Fruit fly (Drosophila melanogaster): Measurements from ENCODE around the gene rdhB.
A peak's percentile ranks its signal among the peaks of the same experiment; 100 is the strongest.

The rdhB gene

DNA sequence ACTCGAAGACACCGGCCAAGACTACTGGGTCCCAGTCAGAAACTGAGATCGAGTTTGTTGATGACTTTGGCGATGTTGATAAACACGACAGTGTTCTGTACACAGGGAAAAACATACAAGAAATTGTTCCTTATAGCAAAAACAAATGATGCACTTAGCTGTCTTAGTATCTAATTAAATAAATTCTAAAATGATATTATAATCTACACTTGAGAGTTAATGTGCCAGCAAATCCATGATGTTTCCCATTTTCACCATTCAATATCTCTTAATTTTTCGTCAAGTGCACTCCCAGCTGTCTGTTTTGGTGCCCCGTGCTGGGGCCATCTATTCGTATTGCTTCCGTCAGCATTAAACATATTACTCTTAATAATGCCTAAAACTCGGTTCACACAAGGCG is 48.8 kb downstream of the rdhB start (continued):
- peak; percentile 42 for TF ChIP-seq Lpt (GFP tag; optimal IDR thresholded peaks at IDR 0.05)
- TF ChIP-seq cyc (GFP tag; optimal IDR thresholded peaks at IDR 0.05): no peak

DNA sequence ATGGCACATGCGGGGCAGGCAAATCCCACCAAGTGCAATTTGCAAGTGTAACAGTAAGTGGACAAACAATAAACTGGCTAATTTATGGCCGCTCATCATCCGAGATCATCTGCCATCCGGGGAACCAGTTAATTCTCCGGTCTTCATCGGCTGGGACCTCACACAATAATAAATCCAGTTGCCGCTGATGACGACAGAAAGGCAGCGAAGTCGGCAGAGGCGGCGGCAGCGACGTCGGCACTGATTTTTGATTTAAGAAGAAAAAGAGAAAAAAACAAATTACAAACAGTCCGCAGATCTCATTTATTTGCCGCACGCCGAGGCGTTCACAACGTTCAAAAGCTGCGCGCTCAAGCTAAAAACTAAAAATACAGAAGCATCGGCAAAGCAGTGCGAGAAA is 50.9 kb downstream of the rdhB start, which contains the start of gene CG13856:
Gene CG13856 (plus strand): TSS at position 301 of the 400 bp plus-strand sequence.
- TF ChIP-seq Eip93F (GFP tag; optimal IDR thresholded peaks at IDR 0.05): no peak
- TF ChIP-seq esn (GFP tag; optimal IDR thresholded peaks at IDR 0.05): no peak
- TF ChIP-seq CG3032 (tag; optimal IDR thresholded peaks at IDR 0.05): no peak
- TF ChIP-seq CG1621 (tag; optimal IDR thresholded peaks at IDR 0.05): no peak
- no peak for TF ChIP-seq CG9139 (GFP tag; optimal IDR thresholded peaks at IDR 0.05)
- no peak for TF ChIP-seq Lpt (GFP tag; optimal IDR thresholded peaks at IDR 0.05)
- no peak for TF ChIP-seq CG6808 (GFP tag; optimal IDR thresholded peaks at IDR 0.05)
- no peak for TF ChIP-seq svp (GFP tag)

DNA sequence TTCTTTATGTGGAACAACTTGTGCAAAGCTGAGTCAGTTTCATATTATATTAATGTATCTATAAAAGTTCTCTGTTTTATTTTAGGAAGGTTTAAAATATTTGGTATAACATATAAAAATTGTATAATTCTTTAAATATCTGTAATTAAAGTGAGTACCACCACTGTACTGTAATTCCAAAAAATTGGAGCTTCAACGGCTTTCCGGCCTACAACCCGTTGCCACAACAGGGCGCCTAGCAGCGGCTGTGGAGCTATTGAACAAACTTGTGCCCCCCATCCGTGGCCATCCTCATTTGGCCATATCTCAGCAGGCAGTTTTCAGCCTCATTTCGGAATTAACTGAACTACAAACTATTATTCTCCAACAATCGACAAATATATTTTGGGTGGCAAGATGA is 54.1 kb downstream of the rdhB start, which contains the start of gene CG13855:
Gene CG13855 (plus strand): TSS at position 301 of the 400 bp plus-strand sequence.
- no peak for TF ChIP-seq CG11294 (GFP tag; IDR thresholded peaks at IDR 0.05)
- TF ChIP-seq CG1621 (tag; optimal IDR thresholded peaks at IDR 0.05): no peak
- TF ChIP-seq Gug (GFP tag; IDR thresholded peaks at IDR 0.05): no peak
- no peak for TF ChIP-seq CG32006 (GFP tag; optimal IDR thresholded peaks at IDR 0.05)
- TF ChIP-seq Eip78C (GFP tag): no peak
- TF ChIP-seq CG6163 (GFP tag; IDR thresholded peaks at IDR 0.05): no peak
- no peak for TF ChIP-seq Hr4 (GFP tag; optimal IDR thresholded peaks at IDR 0.05)
- TF ChIP-seq acj6 (GFP tag; optimal IDR thresholded peaks at IDR 0.05): no peak
- TF ChIP-seq CG6854 (GFP tag; optimal IDR thresholded peaks at IDR 0.05): no peak
- no peak for TF ChIP-seq Hr38 (GFP tag; optimal IDR thresholded peaks at IDR 0.05)
- no peak for TF ChIP-seq fd59A (GFP tag; optimal IDR thresholded peaks at IDR 0.05)

All from whole organism, prepupa.